Worm (Caenorhabditis elegans) whole organism, dauer: ENCODE data around the gene pals-23.

Experiments used
- unc-62 ChIP-seq: sonication (generic microtip); optimal IDR thresholded peaks from 2 replicates; lab custom pipeline; 2017; ENCODE audit warnings: missing biosample characterization, missing genetic modification reagents, missing genetic modification characterization

The pals-23 gene

DNA sequence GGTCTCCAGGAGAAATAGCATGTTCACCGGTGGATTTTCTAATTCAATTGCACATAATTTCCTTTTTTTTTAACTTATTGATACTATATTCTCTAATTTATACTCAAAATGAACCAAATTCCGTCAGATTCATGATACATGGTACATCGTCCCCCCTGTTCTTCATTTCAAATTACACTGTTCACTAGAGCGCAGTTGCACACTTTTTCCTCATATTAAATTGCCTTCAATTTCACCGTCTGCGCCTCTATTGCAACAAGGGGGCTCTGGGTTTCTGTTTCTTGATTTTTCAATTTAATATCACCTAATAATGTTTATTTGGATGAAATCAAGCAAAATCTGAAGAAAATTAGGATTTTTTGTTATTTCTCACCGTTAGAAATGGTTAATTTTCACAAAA lies 7.0 kb downstream of the pals-23 start:
- no peak for TF ChIP-seq unc-62

ce11 chrIII:132118-132517 lies 7.5 kb downstream of the pals-23 start, which contains the start of gene pals-22:
Gene pals-22, plus strand, starts transcription at chrIII:132418.
- no peak for TF ChIP-seq unc-62

DNA sequence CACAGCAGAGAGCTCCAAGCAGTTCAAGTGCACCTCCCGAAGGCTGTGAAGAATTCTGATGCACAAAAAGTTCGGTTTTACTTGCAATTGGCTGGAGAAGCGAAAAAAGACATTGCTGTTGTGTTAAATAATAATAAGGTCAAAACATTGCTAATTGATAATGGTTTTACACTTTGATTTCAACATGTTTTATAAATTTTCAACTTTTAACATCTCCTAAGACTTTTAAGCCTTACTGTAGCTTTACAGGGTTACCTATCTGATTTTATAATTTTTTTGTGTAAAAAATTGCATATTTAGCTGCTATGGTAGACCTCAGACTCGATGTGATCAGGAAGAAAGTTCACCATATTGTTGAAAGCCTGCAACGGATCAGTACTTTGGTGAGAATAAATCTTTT lies 9.6 kb downstream of the pals-23 start, which contains the start of gene pals-25:
pals-25 (plus strand) TSS at position 301 of the 400 bp plus-strand sequence.
- TF ChIP-seq unc-62 = no peak

ce11 chrIII:140904-141303 lies 16.3 kb downstream of the pals-23 start, which contains the start of gene fbxb-81:
Gene fbxb-81, minus strand, starts transcription at chrIII:141217.
- no peak for TF ChIP-seq unc-62

DNA sequence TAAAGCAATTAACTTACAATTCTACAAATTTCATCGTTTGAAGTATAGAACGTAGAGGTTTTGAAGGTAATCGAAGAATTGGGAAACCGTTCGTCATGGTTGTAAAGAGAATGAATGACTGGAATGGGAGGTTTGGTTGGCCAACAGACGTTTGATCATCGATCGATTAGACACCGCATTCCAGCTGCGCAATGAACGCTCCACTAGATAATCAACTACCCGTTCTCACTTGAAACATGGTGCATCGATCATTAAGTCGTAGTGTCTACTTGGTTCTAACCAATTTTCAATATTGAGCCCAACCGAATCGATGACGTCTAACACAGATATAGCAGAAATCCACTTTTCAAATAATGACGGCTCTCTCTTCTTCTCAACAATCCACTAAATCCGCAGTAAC lies 18.5 kb downstream of the pals-23 start, which contains the start of gene fbxb-82:
fbxb-82 (minus strand) TSS at position 101 of the 400 bp plus-strand sequence.
- TF ChIP-seq unc-62 = no peak

- no peak for TF ChIP-seq unc-62
Measured at ce11 chrIII:145078-145477, 20.5 kb downstream of the pals-23 start, which contains the start of the genes T17A3.12 and fbxb-83. Gene T17A3.12, minus strand, starts transcription at chrIII:145178. Gene fbxb-83, minus strand, starts transcription at chrIII:145211.

DNA sequence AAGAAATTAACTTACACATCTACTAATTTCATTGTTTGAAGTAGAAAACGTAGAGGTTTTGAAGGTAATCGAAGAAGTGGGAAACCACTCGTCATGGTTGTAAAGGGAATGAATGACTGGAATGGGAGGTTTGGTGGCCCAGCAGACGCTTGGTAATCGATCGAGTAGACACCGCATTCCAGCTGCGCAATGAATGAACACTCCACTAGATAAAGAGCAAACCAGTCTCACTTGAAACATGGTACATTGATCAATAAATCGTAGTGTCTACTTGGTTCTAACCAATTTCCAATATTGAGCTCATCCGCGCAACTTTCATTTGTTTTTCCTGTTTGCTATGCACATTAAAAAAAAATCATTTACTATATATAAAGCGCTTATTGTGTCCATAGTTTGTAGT lies 21.8 kb downstream of the pals-23 start, which contains the start of gene fbxb-84:
fbxb-84 (minus strand) TSS at position 101 of the 400 bp plus-strand sequence.
- TF ChIP-seq unc-62 = no peak

DNA sequence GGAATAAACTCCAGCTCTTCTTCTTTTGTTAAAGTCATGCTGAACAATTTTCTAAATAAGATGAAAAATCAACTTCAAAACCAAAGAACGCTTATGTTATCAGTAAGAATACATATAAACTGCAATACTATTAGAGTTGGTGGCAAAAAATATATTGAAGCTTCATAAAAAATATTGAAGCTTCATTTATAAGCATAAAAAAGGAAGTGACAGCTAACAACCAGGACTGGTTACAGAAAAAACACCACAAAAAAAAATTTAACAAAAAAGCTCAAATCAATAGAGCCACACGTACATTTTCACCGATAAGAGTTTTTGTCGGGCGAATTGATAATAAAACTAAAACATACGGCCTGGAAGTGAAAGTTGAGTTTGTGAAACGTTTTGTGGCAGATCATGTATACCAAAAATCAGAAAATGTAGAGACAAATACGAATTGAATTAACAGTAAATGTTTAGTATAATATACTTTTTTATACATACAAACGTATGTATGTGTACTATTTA lies 23.0 kb downstream of the pals-23 start, which contains the start of gene sqst-5:
sqst-5 (minus strand) TSS at position 51 of the 507 bp plus-strand sequence.
- TF ChIP-seq unc-62 = no peak

- no peak for TF ChIP-seq unc-62
Measured at ce11 chrIII:149132-149531, 24.6 kb downstream of the pals-23 start.

ce11 chrIII:151084-151483 lies 26.5 kb downstream of the pals-23 start:
- no peak for TF ChIP-seq unc-62

DNA sequence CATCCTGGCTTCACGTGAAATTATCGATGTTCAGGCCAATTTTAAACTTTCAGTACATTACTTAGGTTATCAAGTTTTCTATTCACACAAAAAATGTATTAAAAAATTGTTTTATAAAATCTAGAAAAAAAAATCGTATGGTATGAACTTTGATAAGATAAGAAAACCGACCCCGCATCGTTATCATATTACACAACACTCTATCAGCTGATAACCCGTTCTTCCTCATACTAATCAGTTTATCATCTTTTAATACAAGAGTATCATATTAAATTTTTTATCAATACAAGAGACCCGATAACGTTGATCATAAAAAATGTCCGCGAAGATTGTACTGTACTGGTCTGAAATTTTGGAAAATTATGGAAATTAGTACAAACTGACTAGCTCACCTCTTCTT lies 29.6 kb downstream of the pals-23 start:
- no peak for TF ChIP-seq unc-62

ce11 chrIII:156645-157044 lies 32.1 kb downstream of the pals-23 start, which contains the start of the genes zig-13 and ver-1:
Gene zig-13, minus strand, starts transcription at chrIII:156745.
Gene ver-1, plus strand, starts transcription at chrIII:156824.
- TF ChIP-seq unc-62 = no peak

- no peak for TF ChIP-seq unc-62
Measured at ce11 chrIII:157980-158379, 33.4 kb downstream of the pals-23 start.

DNA sequence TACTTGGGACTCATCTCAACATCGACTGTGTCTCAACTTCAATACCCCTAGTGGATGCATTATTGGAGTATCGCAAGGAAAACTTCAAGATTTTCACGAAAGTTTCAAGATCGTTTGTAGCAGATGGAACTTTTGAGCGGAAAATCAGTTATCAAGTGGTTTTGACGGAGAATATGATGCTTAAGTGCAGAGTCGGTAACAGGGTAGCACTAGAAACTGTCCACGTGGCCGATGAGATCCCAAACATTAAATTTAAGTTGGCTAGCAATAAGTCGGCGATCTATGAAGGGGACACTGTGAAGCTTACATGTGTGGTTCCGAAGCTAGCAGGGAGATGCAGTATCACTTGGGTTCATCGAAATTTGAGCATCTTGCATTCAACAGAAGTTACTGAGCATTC lies 34.6 kb downstream of the pals-23 start:
- no peak for TF ChIP-seq unc-62

DNA sequence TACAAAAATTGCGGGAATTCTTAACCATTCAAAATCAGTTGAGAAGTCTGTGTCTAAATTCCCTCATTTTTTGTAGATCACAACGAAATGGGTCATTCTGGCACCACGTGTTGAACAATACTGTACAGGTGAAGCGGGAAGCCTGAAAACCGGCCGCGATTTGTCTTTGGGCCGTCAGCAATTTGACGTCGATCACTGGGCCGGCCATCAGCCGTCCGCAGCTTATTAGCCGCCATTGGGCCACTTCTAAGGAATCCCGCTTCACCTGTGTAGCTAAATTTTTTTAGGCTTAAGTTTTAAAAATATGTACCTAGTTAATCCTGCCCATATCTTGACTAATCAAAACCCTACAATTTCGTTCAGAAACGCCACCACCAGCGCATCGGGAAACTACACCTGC lies 35.1 kb downstream of the pals-23 start:
- TF ChIP-seq unc-62 = no peak

ce11 chrIII:164775-165174 lies 40.2 kb downstream of the pals-23 start, which contains the start of gene F40G9.8:
Gene F40G9.8, minus strand, starts transcription at chrIII:164875.
- TF ChIP-seq unc-62 = no peak

ce11 chrIII:165390-165789 lies 40.8 kb downstream of the pals-23 start, which contains the start of gene F40G9.7:
Gene F40G9.7, plus strand, starts transcription at chrIII:165690.
- TF ChIP-seq unc-62 = no peak

ce11 chrIII:169478-169877 lies 44.9 kb downstream of the pals-23 start, which contains the start of gene F40G9.18:
Gene F40G9.18, minus strand, starts transcription at chrIII:169578.
- no peak for TF ChIP-seq unc-62
